Fruit fly (Drosophila melanogaster) whole organism, embryonic: ENCODE data around the gene Vps13D.

Experiments
- BEAF-32 ChIP-seq: fragments of 200-800 bp; sonication (Bioruptor generic); optimal IDR thresholded peaks from 3 replicates; lab custom pipeline; 2017; ENCODE audit warnings: missing biosample characterization, missing genetic modification characterization, mild to moderate bottlenecking, moderate library complexity, missing genetic modification reagents
- Bgb ChIP-seq: fragments of 200-800 bp; sonication (Bioruptor generic); IDR thresholded peaks from 2 replicates; pipeline ENCODE4 v1.3.6; 2022; ENCODE audit warnings: missing biosample characterization, missing genetic modification characterization; ENCODE audit not compliant: partially characterized antibody
- CG10267 ChIP-seq: fragments of 200-800 bp; sonication (Bioruptor generic); optimal IDR thresholded peaks from 2 replicates; lab custom pipeline; 2018; ENCODE audit warnings: missing biosample characterization, mild to moderate bottlenecking, missing genetic modification characterization, moderate library complexity
- CG13287 ChIP-seq: fragments of 200-800 bp; sonication (Bioruptor generic); IDR thresholded peaks from 2 replicates; pipeline ENCODE4 v1.3.6; 2022; ENCODE audit warnings: missing biosample characterization, missing genetic modification characterization; ENCODE audit not compliant: partially characterized antibody
- CG14710 ChIP-seq: fragments of 200-800 bp; sonication (Bioruptor generic); optimal IDR thresholded peaks from 3 replicates; lab custom pipeline; 2019; ENCODE audit warnings: missing biosample characterization, mild to moderate bottlenecking, missing genetic modification characterization, moderate library complexity
- CG14860 ChIP-seq: fragments of 200-800 bp; sonication (Bioruptor generic); IDR thresholded peaks from 3 replicates; pipeline ENCODE4 v1.3.6; 2022; ENCODE audit warnings: missing biosample characterization, missing genetic modification characterization; ENCODE audit not compliant: partially characterized antibody
- CG1603 ChIP-seq: fragments of 200-800 bp; sonication (Bioruptor generic); optimal IDR thresholded peaks from 2 replicates; lab custom pipeline; 2019; ENCODE audit warnings: missing biosample characterization, mild to moderate bottlenecking, missing genetic modification characterization, moderate library complexity
- CG16813 ChIP-seq: fragments of 200-800 bp; sonication (Bioruptor generic); IDR thresholded peaks from 3 replicates; pipeline ENCODE4 v1.3.6; 2022; ENCODE audit warnings: missing biosample characterization, missing genetic modification characterization; ENCODE audit not compliant: partially characterized antibody
- CG2116 ChIP-seq: fragments of 200-800 bp; sonication (Bioruptor generic); optimal IDR thresholded peaks from 3 replicates; lab custom pipeline; 2018; ENCODE audit warnings: missing biosample characterization, mild to moderate bottlenecking, missing genetic modification characterization
- CG2199 ChIP-seq: fragments of 200-800 bp; sonication (Bioruptor generic); IDR thresholded peaks from 3 replicates; pipeline ENCODE4 v1.3.6; 2022; ENCODE audit warnings: missing biosample characterization, missing genetic modification characterization
- CG31388 ChIP-seq: fragments of 200-800 bp; sonication (Bioruptor generic); optimal IDR thresholded peaks from 2 replicates; lab custom pipeline; 2016; ENCODE audit warnings: missing biosample characterization, missing genetic modification characterization
- CG32767 ChIP-seq: fragments of 200-800 bp; sonication (Bioruptor generic); IDR thresholded peaks from 2 replicates; pipeline ENCODE4 v1.3.6; 2022; ENCODE audit warnings: missing biosample characterization, missing genetic modification characterization
- CG42726 ChIP-seq: fragments of 200-800 bp; sonication (Bioruptor generic); IDR thresholded peaks from 2 replicates; pipeline ENCODE4 v1.3.6; 2022; ENCODE audit warnings: missing biosample characterization, missing genetic modification characterization; ENCODE audit not compliant: partially characterized antibody
- CG4360 ChIP-seq: fragments of 200-800 bp; sonication (Bioruptor generic); IDR thresholded peaks from 2 replicates; pipeline ENCODE4 v1.3.6; 2022; ENCODE audit warnings: missing biosample characterization, missing genetic modification characterization
- CG7271 ChIP-seq: fragments of 200-800 bp; sonication (Bioruptor generic); optimal IDR thresholded peaks from 2 replicates; lab custom pipeline; 2018; ENCODE audit warnings: missing biosample characterization, mild to moderate bottlenecking, missing genetic modification characterization, moderate library complexity
- CG7745 ChIP-seq: fragments of 200-800 bp; sonication (Bioruptor generic); optimal IDR thresholded peaks from 2 replicates; lab custom pipeline; 2018; ENCODE audit warnings: missing biosample characterization, mild to moderate bottlenecking, missing genetic modification characterization, moderate library complexity
- CG7839 ChIP-seq: fragments of 200-800 bp; sonication (Bioruptor generic); optimal IDR thresholded peaks from 3 replicates; lab custom pipeline; 2018; ENCODE audit warnings: missing biosample characterization, mild to moderate bottlenecking, missing genetic modification characterization, moderate library complexity
- Dll ChIP-seq: fragments of 200-800 bp; sonication (Bioruptor generic); IDR thresholded peaks from 4 replicates; pipeline ENCODE4 v1.3.6; 2022; ENCODE audit warnings: missing biosample characterization, missing genetic modification characterization; ENCODE audit not compliant: partially characterized antibody
- Dref ChIP-seq: fragments of 200-800 bp; sonication (Bioruptor generic); IDR thresholded peaks from 2 replicates; pipeline ENCODE4 v1.3.6; 2022; ENCODE audit warnings: missing biosample characterization, missing genetic modification characterization
- E2f2 ChIP-seq: fragments of 200-800 bp; sonication (Bioruptor generic); IDR thresholded peaks from 2 replicates; pipeline ENCODE4 v1.3.6; 2022; ENCODE audit warnings: missing biosample characterization, missing genetic modification characterization
- HLH4C ChIP-seq: fragments of 200-800 bp; sonication (Bioruptor generic); IDR thresholded peaks from 3 replicates; pipeline ENCODE4 v1.3.6; 2022; ENCODE audit warnings: missing biosample characterization, missing genetic modification characterization; ENCODE audit not compliant: partially characterized antibody
- MESR4 ChIP-seq: fragments of 200-800 bp; sonication (Bioruptor generic); optimal IDR thresholded peaks from 2 replicates; lab custom pipeline; 2018; ENCODE audit warnings: missing biosample characterization, mild to moderate bottlenecking, missing genetic modification characterization, moderate library complexity
- Med ChIP-seq: fragments of 200-800 bp; sonication (Bioruptor generic); peaks from one replicate; lab custom pipeline; 2016; ENCODE audit warnings: missing biosample characterization, missing genetic modification characterization, mild to moderate bottlenecking, inconsistent platforms, moderate library complexity
- NFAT ChIP-seq: fragments of 200-800 bp; sonication (Bioruptor generic); IDR thresholded peaks from 2 replicates; pipeline ENCODE4 v1.3.6; 2022; ENCODE audit warnings: missing biosample characterization, missing genetic modification characterization
- Oaz ChIP-seq: fragments of 200-800 bp; sonication (Bioruptor generic); IDR thresholded peaks from 2 replicates; pipeline ENCODE4 v1.3.6; 2022; ENCODE audit warnings: missing biosample characterization, missing genetic modification characterization
- Ptx1 ChIP-seq: fragments of 200-800 bp; sonication (Bioruptor generic); IDR thresholded peaks from 2 replicates; pipeline ENCODE4 v1.3.6; 2022; ENCODE audit warnings: missing biosample characterization, missing genetic modification characterization
- Scr ChIP-seq: fragments of 200-800 bp; sonication (Bioruptor generic); IDR thresholded peaks from 2 replicates; pipeline ENCODE4 v1.3.6; 2022; ENCODE audit warnings: missing biosample characterization, missing genetic modification characterization; ENCODE audit not compliant: partially characterized antibody
- Sry-δ ChIP-seq: fragments of 200-800 bp; sonication (Bioruptor generic); optimal IDR thresholded peaks from 2 replicates; lab custom pipeline; 2016; ENCODE audit warnings: missing biosample characterization, missing genetic modification characterization
- Stat92E ChIP-seq, 3 experiments: fragments of >200 bp in 2 of 3; fragments of 200-800 bp in 1 of 3; sonication (Bioruptor generic) in 1 of 3; optimal IDR thresholded peaks; 2 replicates each; lab custom pipeline; 2017 to 2019; ENCODE audit warnings: missing biosample characterization in 3 of 3, missing genetic modification characterization in 3 of 3, mild to moderate bottlenecking in 1 of 3, moderate library complexity in 1 of 3
- TFAM ChIP-seq: fragments of 200-800 bp; sonication (Bioruptor generic); optimal IDR thresholded peaks from 2 replicates; lab custom pipeline; 2017; ENCODE audit warnings: missing biosample characterization, missing genetic modification characterization, inconsistent platforms
- Tbp ChIP-seq: fragments of >200 bp; optimal IDR thresholded peaks from 2 replicates; lab custom pipeline; 2018; ENCODE audit warnings: missing biosample characterization, missing genetic modification characterization
- amos ChIP-seq: fragments of 200-800 bp; sonication (Bioruptor generic); IDR thresholded peaks from 2 replicates; pipeline ENCODE4 v1.3.6; 2022; ENCODE audit warnings: missing biosample characterization, missing genetic modification characterization; ENCODE audit not compliant: partially characterized antibody
- br ChIP-seq: fragments of >200 bp; optimal IDR thresholded peaks from 2 replicates; lab custom pipeline; 2017
- btn ChIP-seq: fragments of 200-800 bp; sonication (Bioruptor generic); optimal IDR thresholded peaks from 2 replicates; lab custom pipeline; 2016; ENCODE audit warnings: missing biosample characterization, missing genetic modification characterization
- corto ChIP-seq: fragments of 200-800 bp; sonication (Bioruptor generic); optimal IDR thresholded peaks from 2 replicates; lab custom pipeline; 2016; ENCODE audit warnings: missing biosample characterization, mild to moderate bottlenecking, missing genetic modification characterization, moderate library complexity
- gfzf ChIP-seq: fragments of 200-800 bp; sonication (Bioruptor generic); optimal IDR thresholded peaks from 2 replicates; lab custom pipeline; 2016; ENCODE audit warnings: missing biosample characterization, mild to moderate bottlenecking, missing genetic modification characterization, moderate library complexity
- grn ChIP-seq: fragments of 200-800 bp; sonication (Bioruptor generic); optimal IDR thresholded peaks from 3 replicates; lab custom pipeline; 2017; ENCODE audit warnings: missing biosample characterization, missing genetic modification characterization
- insv ChIP-seq, 2 experiments: fragments of 200-800 bp; sonication (Bioruptor generic); optimal IDR thresholded peaks; 3 replicates each; lab custom pipeline; 2016 to 2018; ENCODE audit warnings: missing biosample characterization in 2 of 2, missing genetic modification characterization in 2 of 2
- jumu ChIP-seq: fragments of 200-800 bp; sonication (Bioruptor generic); optimal IDR thresholded peaks from 3 replicates; lab custom pipeline; 2016; ENCODE audit warnings: missing biosample characterization, missing genetic modification characterization
- kah ChIP-seq: fragments of 200-800 bp; sonication (Bioruptor generic); optimal IDR thresholded peaks from 2 replicates; lab custom pipeline; 2018; ENCODE audit warnings: missing biosample characterization, mild to moderate bottlenecking, missing genetic modification characterization
- nerfin-2 ChIP-seq: fragments of 200-800 bp; sonication (Bioruptor generic); IDR thresholded peaks from 2 replicates; pipeline ENCODE4 v1.3.6; 2022; ENCODE audit warnings: missing biosample characterization, missing genetic modification characterization; ENCODE audit not compliant: partially characterized antibody
- p53 ChIP-seq: fragments of 200-800 bp; sonication (Bioruptor generic); optimal IDR thresholded peaks from 2 replicates; lab custom pipeline; 2016; ENCODE audit warnings: missing biosample characterization, missing genetic modification characterization
- pb ChIP-seq: fragments of 200-800 bp; sonication (Bioruptor generic); optimal IDR thresholded peaks from 3 replicates; lab custom pipeline; 2016; ENCODE audit warnings: missing biosample characterization, missing genetic modification characterization
- pita ChIP-seq: fragments of 200-800 bp; sonication (Bioruptor generic); optimal IDR thresholded peaks from 2 replicates; lab custom pipeline; 2017; ENCODE audit warnings: missing biosample characterization, mild to moderate bottlenecking, missing genetic modification characterization
- pzg ChIP-seq: fragments of 200-800 bp; sonication (Bioruptor generic); optimal IDR thresholded peaks from 3 replicates; lab custom pipeline; 2018; ENCODE audit warnings: missing biosample characterization, mild to moderate bottlenecking, missing genetic modification characterization, moderate library complexity
- sna ChIP-seq: fragments of 200-800 bp; sonication (Bioruptor generic); IDR thresholded peaks from 2 replicates; pipeline ENCODE4 v1.3.6; 2022; ENCODE audit warnings: missing biosample characterization, missing genetic modification characterization; ENCODE audit not compliant: partially characterized antibody
- twi ChIP-seq: fragments of 200-800 bp; optimal IDR thresholded peaks from 2 replicates; lab custom pipeline; 2019; ENCODE audit warnings: missing biosample characterization, mild to moderate bottlenecking, missing genetic modification characterization, moderate library complexity

The Vps13D gene

dm6 chr3L:12729601-12730000 is 25.2 kb upstream of the Vps13D start (continued):
- TF ChIP-seq corto (GFP tag; lab: Kevin White, UChicago) (no peak), Tbp (GFP tag; lab: Kevin White, UChicago) (no peak)

- TF ChIP-seq twi, result no peak
- TF ChIP-seq grn, result no peak
- TF ChIP-seq br (lab: Kevin White, UChicago), result no peak
- peak; percentile 4 for TF ChIP-seq CG10267 (tag; lab: Kevin White, UChicago)
- TF ChIP-seq pb (GFP tag; lab: Kevin White, UChicago), result no peak
- TF ChIP-seq CG7839 (tag; lab: Kevin White, UChicago), result no peak
- TF ChIP-seq MESR4, result no peak
- peak; percentile 100 for TF ChIP-seq E2f2 (GFP tag; lab: Robert Waterston, UW)
- peak; percentile 75; the same call in 1 of the 2 replicates for TF ChIP-seq amos (GFP tag; lab: Robert Waterston, UW)
- peak; percentile 55 for TF ChIP-seq Med
- no peak for TF ChIP-seq Stat92E (GFP tag; optimal IDR thresholded peaks at IDR 0.05; lab: Kevin White, UChicago)
- TF ChIP-seq Sry-δ (GFP tag; lab: Kevin White, UChicago), result peak; percentile 34
- TF ChIP-seq p53 (GFP tag; lab: Kevin White, UChicago), result no peak
- TF ChIP-seq Oaz (GFP tag; lab: Robert Waterston, UW), result no peak
- peak; percentile 60; the same call in 1 of the 2 replicates for TF ChIP-seq sna (GFP tag; lab: Robert Waterston, UW)
- TF ChIP-seq CG16813 (GFP tag; lab: Robert Waterston, UW), result peak; percentile 64; the same call in 2 of the 3 replicates
- TF ChIP-seq btn (GFP tag; lab: Kevin White, UChicago), result no peak
- no peak for TF ChIP-seq Ptx1 (GFP tag; lab: Robert Waterston, UW)
- peak; percentile 79 for TF ChIP-seq CG2116 (GFP tag; lab: Kevin White, UChicago)
- TF ChIP-seq TFAM (GFP tag; lab: Kevin White, UChicago), result no peak
- TF ChIP-seq CG7271, result no peak
- peak; percentile 38; the same call in 1 of the 3 replicates for TF ChIP-seq CG14860 (GFP tag; lab: Robert Waterston, UW)
- peak; percentile 10 for TF ChIP-seq gfzf (GFP tag; lab: Kevin White, UChicago)
- peak; percentile 67; the same call in 2 of the 3 replicates for TF ChIP-seq HLH4C (GFP tag; lab: Robert Waterston, UW)
- peak; percentile 68 for TF ChIP-seq Bgb (GFP tag; lab: Robert Waterston, UW)
- peak; percentile 55; the same call in 1 of the 2 replicates for TF ChIP-seq nerfin-2 (GFP tag; lab: Robert Waterston, UW)
- 0 out of 2 replicates have a peak, but pooled peaks have one; percentile 40 for TF ChIP-seq CG42726
- TF ChIP-seq CG32767, result no peak
- TF ChIP-seq CG7745 (tag; lab: Kevin White, UChicago), result no peak
- no peak for TF ChIP-seq CG4360 (GFP tag; lab: Robert Waterston, UW)
- TF ChIP-seq kah, result no peak
- peak; percentile 77 for TF ChIP-seq CG13287 (GFP tag; lab: Robert Waterston, UW)
- peak; percentile 68; the same call in 3 of the 4 replicates for TF ChIP-seq Dll (GFP tag; lab: Robert Waterston, UW)
- TF ChIP-seq NFAT, result no peak
- peak; percentile 54 for TF ChIP-seq CG1603 (tag; lab: Kevin White, UChicago)
- no peak for TF ChIP-seq CG31388 (GFP tag; lab: Kevin White, UChicago)
- TF ChIP-seq CG2199, result no peak
- no peak for TF ChIP-seq jumu (GFP tag; lab: Kevin White, UChicago)
- peak; percentile 60 for TF ChIP-seq Scr
- peak; percentile 13 for TF ChIP-seq CG14710 (tag; lab: Kevin White, UChicago)
- peak in 1 of 2 experiments; percentile 20 for TF ChIP-seq insv (GFP tag; optimal IDR thresholded peaks at IDR 0.05; lab: Kevin White, UChicago)
- peak; percentile 54 for TF ChIP-seq BEAF-32 (GFP tag; lab: Kevin White, UChicago)
- peak; percentile 48 for TF ChIP-seq pzg (GFP tag; lab: Kevin White, UChicago)
- TF ChIP-seq pita, result peak; percentile 52
- peak; percentile 95 for TF ChIP-seq Dref (GFP tag; lab: Robert Waterston, UW)
Measured at dm6 chr3L:12732742-12733141, 22.1 kb upstream of the Vps13D start.
